Worm (Caenorhabditis elegans): ENCODE results near the gene C07E3.10.

DNA sequence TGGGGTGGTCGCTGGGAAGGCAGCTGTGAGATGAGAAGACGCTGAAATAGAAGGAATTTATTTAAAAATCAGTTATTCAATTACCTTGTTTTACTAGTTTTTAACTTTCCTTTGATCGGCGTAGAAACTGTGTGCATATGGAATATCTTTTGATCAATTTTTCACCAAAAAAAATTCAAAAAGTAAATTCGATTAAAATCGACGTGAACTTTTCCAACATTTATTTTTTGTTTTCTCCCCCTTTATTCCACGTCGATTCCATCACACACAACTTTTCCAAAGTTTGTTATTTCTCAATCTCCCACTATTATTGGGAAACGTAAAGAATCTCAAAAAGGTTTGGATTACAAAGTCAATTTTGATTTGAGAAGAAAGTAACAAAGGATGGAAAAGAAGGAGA lies 14.3 kb downstream of the C07E3.10 start, which contains the start of gene C07E3.4:
- TF ChIP-seq ref-1 (GFP tag; conservative IDR thresholded peaks at IDR 0.05) = no peak
- TF ChIP-seq med-1 (GFP tag; optimal IDR thresholded peaks at IDR 0.05; ENCODE audit: insufficient read depth) = no peak
- TF ChIP-seq klf-2 (GFP tag; conservative IDR thresholded peaks at IDR 0.05) = no peak
- no peak for TF ChIP-seq flt-1 (GFP tag; IDR thresholded peaks at IDR 0.05)
- TF ChIP-seq cog-1 (tag; optimal IDR thresholded peaks at IDR 0.05) = no peak
- TF ChIP-seq T22C8.4 (GFP tag; IDR thresholded peaks at IDR 0.05) = no peak
